Fruit fly (Drosophila melanogaster): ENCODE measurements around the gene Mrgn1.
A peak's percentile ranks its signal among the peaks of the same experiment; 100 is the strongest.

Gene Mrgn1

DNA sequence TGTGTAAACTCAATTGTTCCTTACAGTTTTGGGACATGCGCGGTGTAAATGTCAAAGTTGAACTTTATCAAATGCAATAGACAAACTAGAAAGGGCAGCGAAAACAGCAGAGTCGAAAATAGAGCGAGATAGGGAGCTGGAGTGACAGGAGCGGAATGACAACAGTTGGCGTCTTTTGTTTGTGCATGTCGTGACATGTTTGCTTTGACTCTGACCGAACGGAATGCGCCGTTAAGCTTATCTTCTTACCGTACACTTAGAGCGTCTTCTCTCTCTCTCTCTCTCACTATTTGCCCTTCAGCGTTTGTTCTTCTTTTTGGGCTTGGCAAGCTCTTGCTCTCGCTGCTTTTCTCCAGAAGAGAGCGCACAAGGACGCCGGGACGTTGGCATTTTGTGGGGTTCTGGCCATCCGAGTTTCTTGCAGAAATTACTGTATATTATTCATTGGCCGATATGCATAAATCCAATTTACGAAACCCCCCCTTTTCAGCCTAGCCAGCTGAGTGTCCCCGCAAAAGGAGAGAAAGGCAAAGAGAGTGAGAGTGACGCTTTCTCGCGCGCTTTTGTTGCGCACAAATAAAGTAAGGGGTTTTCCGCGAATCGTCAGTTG lies 40.1 kb upstream of the Mrgn1 start:
- no peak for TF ChIP-seq CG7101 (tag; optimal IDR thresholded peaks at IDR 0.05)
- peak; percentile 44 for TF ChIP-seq ovo (GFP tag; optimal IDR thresholded peaks at IDR 0.05)

DNA sequence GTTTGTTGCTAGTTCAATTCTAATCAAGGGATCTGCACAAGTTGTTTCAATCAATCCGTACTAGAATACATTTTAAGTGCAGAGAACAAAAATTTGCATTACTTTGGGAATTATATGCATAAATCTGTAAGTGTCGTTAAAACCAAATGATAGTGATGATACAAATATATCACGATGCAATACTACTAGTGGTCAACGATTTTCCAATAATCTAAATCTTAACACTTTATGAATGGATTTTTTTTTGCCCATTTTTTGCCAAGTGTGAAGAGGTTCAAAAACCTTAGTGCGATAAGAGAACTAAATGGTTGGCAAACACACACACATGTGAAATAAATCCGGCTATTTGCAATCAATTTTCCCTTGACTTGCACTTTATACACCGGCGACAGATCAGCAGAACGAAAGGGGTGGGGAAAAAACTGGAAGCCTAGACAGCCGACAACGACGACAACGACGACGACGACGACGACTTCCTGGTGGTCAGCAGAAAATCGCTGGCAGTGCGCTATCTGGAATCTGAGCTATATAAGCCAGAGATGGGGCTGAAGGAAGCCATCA lies 37.3 kb upstream of the Mrgn1 start, which contains the start of gene Yp3:
Gene Yp3 (plus strand): TSS at position 558 of the 561 bp plus-strand sequence.
- TF ChIP-seq CG7045 (GFP tag; optimal IDR thresholded peaks at IDR 0.05) (no peak), CG14711 (tag; optimal IDR thresholded peaks at IDR 0.05) (peak; percentile 80), cic (GFP tag; optimal IDR thresholded peaks at IDR 0.05) (peak; percentile 34), pad (GFP tag; optimal IDR thresholded peaks at IDR 0.05) (peak; percentile 59), Clk (GFP tag; optimal IDR thresholded peaks at IDR 0.05) (no peak), cnc (optimal IDR thresholded peaks at IDR 0.05) (no peak), CG11617 (GFP tag; optimal IDR thresholded peaks at IDR 0.05) (peak; percentile 29), CG1620 (GFP tag; optimal IDR thresholded peaks at IDR 0.05) (no peak), CG33017 (tag; optimal IDR thresholded peaks at IDR 0.05) (no peak), Crg-1 (GFP tag; optimal IDR thresholded peaks at IDR 0.05) (no peak), bab1 (GFP tag; optimal IDR thresholded peaks at IDR 0.05) (peak; percentile 15), toe (GFP tag; optimal IDR thresholded peaks at IDR 0.05) (no peak), kay (GFP tag; ENCODE audit: borderline replicate concordance) (peak; percentile 23), Mnt (GFP tag; optimal IDR thresholded peaks at IDR 0.05) (peak; percentile 22), ovo (GFP tag; optimal IDR thresholded peaks at IDR 0.05) (no peak), tj (GFP tag; optimal IDR thresholded peaks at IDR 0.05) (peak; percentile 100), CG7101 (tag; optimal IDR thresholded peaks at IDR 0.05) (peak; percentile 81), CG12768 (GFP tag; optimal IDR thresholded peaks at IDR 0.05) (no peak)

DNA sequence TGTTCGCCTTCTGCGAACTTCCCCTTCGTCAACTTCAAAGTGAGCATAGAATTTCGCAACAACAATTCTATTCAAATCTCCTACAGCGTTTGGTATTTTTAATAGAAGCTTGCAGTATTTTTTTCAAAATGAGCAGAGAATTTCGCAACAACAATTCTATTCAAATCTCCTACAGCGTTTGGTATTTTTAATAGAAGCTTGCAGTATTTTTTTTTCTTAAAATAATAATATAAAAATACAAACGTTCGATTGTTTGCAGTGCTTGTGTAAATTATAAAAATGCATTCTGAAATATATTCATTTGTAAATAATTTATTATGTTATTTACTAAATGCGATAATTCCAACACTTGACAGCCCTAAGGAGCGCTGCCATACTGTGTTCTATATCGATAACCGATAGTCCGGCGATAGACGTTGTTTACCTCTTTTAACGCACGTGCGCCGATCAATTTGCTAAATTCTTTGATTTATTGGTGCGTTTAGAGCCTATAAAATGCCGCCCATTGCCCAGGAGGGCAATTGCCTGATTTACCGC lies 35.1 kb upstream of the Mrgn1 start, which contains the start of the genes CG32625 and Rtc1:
Gene CG32625 (minus strand): TSS at position 51 of the 537 bp plus-strand sequence.
Gene Rtc1 (plus strand): TSS at position 404 of the 537 bp plus-strand sequence.
- TF ChIP-seq tj (GFP tag; optimal IDR thresholded peaks at IDR 0.05) = peak; percentile 36
- TF ChIP-seq CG5204 (GFP tag; optimal IDR thresholded peaks at IDR 0.05) = no peak
- TF ChIP-seq CG7045 (GFP tag; optimal IDR thresholded peaks at IDR 0.05) = no peak
- peak; percentile 99 for TF ChIP-seq Mnt (GFP tag; optimal IDR thresholded peaks at IDR 0.05)
- no peak for TF ChIP-seq Crg-1 (GFP tag; optimal IDR thresholded peaks at IDR 0.05)
- peak; percentile 58 for TF ChIP-seq CG11617 (GFP tag; optimal IDR thresholded peaks at IDR 0.05)
- TF ChIP-seq ovo (GFP tag; optimal IDR thresholded peaks at IDR 0.05) = peak; percentile 25
- TF ChIP-seq Clk (GFP tag; optimal IDR thresholded peaks at IDR 0.05) = no peak
- TF ChIP-seq cnc (optimal IDR thresholded peaks at IDR 0.05) = no peak
- no peak for TF ChIP-seq cic (GFP tag; optimal IDR thresholded peaks at IDR 0.05)
- peak; percentile 9 for TF ChIP-seq CG1620 (GFP tag; optimal IDR thresholded peaks at IDR 0.05)
- peak; percentile 49 for TF ChIP-seq bab1 (GFP tag; optimal IDR thresholded peaks at IDR 0.05)
- no peak for TF ChIP-seq kay (GFP tag; ENCODE audit: borderline replicate concordance)
- TF ChIP-seq pad (GFP tag; optimal IDR thresholded peaks at IDR 0.05) = peak; percentile 67
- peak; percentile 73 for TF ChIP-seq CG7101 (tag; optimal IDR thresholded peaks at IDR 0.05)
- TF ChIP-seq toe (GFP tag; optimal IDR thresholded peaks at IDR 0.05) = no peak
- no peak for TF ChIP-seq Hr96 (GFP tag; optimal IDR thresholded peaks at IDR 0.05)
- no peak for TF ChIP-seq CG33017 (tag; optimal IDR thresholded peaks at IDR 0.05)
- TF ChIP-seq CG14711 (tag; optimal IDR thresholded peaks at IDR 0.05) = peak; percentile 95
- TF ChIP-seq CG12768 (GFP tag; optimal IDR thresholded peaks at IDR 0.05) = no peak

DNA sequence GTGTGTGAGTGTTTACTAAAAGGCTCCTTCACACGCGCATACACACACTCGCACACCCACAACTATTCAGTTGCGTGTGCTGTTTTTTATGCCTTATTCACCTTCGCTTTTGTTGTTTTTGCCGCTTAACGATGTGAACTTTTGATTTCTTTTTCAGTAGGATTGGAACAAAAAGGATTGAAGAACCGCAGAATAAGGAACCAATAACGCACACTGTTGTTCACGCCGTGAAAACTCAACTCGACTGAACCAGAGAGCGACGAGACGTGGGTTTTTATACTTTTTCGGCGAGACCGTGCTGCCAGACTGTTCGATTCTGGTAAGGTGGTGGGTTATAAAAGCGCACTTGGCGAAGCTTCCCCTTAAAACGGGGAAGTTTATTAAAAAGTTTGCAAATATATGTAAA lies 33.4 kb upstream of the Mrgn1 start, which contains the start of gene Pdcd4:
Gene Pdcd4 (minus strand): TSS at position 255 of the 406 bp plus-strand sequence.
- TF ChIP-seq bab1 (GFP tag; optimal IDR thresholded peaks at IDR 0.05) = peak; percentile 69
- TF ChIP-seq CG11617 (GFP tag; optimal IDR thresholded peaks at IDR 0.05) = peak; percentile 38
- peak; percentile 100 for TF ChIP-seq pad (GFP tag; optimal IDR thresholded peaks at IDR 0.05)
- TF ChIP-seq Mnt (GFP tag; optimal IDR thresholded peaks at IDR 0.05) = peak; percentile 70
- no peak for TF ChIP-seq cnc (optimal IDR thresholded peaks at IDR 0.05)
- peak; percentile 38 for TF ChIP-seq CG1620 (GFP tag; optimal IDR thresholded peaks at IDR 0.05)
- peak; percentile 15 for TF ChIP-seq CG7101 (tag; optimal IDR thresholded peaks at IDR 0.05)
- no peak for TF ChIP-seq CG12768 (GFP tag; optimal IDR thresholded peaks at IDR 0.05)
- TF ChIP-seq CG5204 (GFP tag; optimal IDR thresholded peaks at IDR 0.05) = no peak
- TF ChIP-seq Clk (GFP tag; optimal IDR thresholded peaks at IDR 0.05) = no peak

DNA sequence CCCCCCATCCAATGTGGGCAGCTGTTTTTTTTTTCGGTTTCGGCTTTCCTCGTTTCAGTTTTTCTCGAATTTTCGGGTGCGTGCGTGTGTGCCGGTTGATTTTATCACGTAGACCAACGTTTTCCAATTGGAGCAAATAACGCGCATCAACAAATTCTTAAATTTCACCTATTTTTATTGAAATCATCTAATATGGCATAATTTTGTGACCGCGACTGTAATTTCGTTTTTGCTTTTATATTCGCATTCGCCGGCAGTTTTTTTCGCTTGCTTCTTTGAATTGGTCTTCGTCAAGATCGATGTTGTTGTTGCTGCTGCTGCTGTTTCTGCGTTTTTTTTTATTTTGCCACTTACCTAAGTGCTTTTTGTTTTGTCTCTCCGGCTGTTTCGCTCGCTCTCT lies 32.7 kb upstream of the Mrgn1 start:
- TF ChIP-seq toe (GFP tag; optimal IDR thresholded peaks at IDR 0.05) (no peak), CG11617 (GFP tag; optimal IDR thresholded peaks at IDR 0.05) (no peak), CG7045 (GFP tag; optimal IDR thresholded peaks at IDR 0.05) (no peak), tj (GFP tag; optimal IDR thresholded peaks at IDR 0.05) (peak; percentile 91), CG14711 (tag; optimal IDR thresholded peaks at IDR 0.05) (no peak), pad (GFP tag; optimal IDR thresholded peaks at IDR 0.05) (no peak), CG1620 (GFP tag; optimal IDR thresholded peaks at IDR 0.05) (peak; percentile 7), Clk (GFP tag; optimal IDR thresholded peaks at IDR 0.05) (no peak), Hr96 (GFP tag; optimal IDR thresholded peaks at IDR 0.05) (no peak), CG33017 (tag; optimal IDR thresholded peaks at IDR 0.05) (no peak)

DNA sequence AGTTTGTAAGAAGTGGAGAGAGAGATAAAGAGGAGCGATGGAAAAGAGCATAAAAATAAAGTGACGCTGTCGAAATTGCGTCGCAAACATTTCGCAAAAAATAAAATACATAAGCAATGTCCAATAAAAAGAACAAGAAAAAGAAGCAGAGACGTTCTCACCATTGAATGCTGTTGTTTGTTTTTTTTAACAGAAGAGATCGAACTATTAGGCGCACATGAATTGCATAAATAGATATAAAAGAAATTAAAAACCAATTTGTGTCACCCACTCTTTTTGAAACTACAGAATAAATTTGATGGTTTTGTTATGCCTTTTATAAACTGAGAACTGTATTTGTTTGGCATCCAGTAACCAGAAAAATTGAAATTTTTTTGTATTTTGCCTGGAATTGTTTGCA lies 32.0 kb upstream of the Mrgn1 start:
- TF ChIP-seq CG14711 (tag; optimal IDR thresholded peaks at IDR 0.05) = no peak
- TF ChIP-seq kay (GFP tag; ENCODE audit: borderline replicate concordance) = peak; percentile 84

Data from whole organism, adult.